Worm (Caenorhabditis elegans): ENCODE measurements around the gene rer-1.

rer-1 gene

DNA sequence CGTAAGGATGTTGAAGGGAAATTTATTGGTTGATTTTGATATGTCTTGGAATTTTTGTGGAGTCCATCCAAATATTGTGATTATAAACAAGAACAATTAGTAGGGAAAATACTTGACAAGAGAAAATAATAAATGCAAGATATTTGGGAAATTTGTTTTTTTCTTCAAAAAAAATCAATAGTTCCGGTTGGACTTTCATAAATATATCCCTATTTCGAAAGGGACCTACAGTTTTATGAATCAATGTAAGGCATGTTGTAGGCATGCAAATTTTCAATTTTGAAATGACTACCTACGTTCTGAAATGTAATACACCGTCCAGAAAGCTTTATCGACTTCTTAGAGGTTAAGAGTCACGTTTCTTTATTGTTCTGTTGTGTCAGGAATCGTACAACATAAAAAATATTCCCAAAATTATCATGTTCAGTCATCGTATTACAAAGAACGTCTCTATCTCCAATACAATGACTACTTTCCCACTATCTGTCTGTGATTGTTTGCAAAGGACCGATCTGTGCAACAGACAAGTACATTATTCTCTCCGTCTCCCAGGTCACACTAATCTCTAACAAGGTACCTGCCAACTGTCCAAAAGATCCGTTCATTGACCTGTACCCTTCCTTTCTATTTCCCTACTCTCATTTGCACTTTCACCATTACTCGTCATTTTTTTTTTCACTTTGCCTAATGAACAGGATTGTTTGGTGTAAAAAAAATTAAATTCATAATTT lies 21.2 kb upstream of the rer-1 start, which contains the start of gene F07H5.13:
F07H5.13 (plus strand) TSS at position 730 of the 731 bp plus-strand sequence.
- TF ChIP-seq hmg-4 (GFP tag; optimal IDR thresholded peaks at IDR 0.05), result peak; percentile 48
- no peak for TF ChIP-seq tbx-37 (GFP tag; conservative IDR thresholded peaks at IDR 0.05)
- TF ChIP-seq ets-7 (tag; optimal IDR thresholded peaks at IDR 0.05), result no peak
- TF ChIP-seq tra-4 (tag; optimal IDR thresholded peaks at IDR 0.05), result no peak
- TF ChIP-seq ceh-13 (GFP tag; optimal IDR thresholded peaks at IDR 0.05), result no peak
- no peak for TF ChIP-seq flt-1 (GFP tag; IDR thresholded peaks at IDR 0.05)
- no peak for TF ChIP-seq tbx-11 (GFP tag; IDR thresholded peaks at IDR 0.05)
- TF ChIP-seq ama-1 (optimal IDR thresholded peaks at IDR 0.05), result peak; percentile 50
- TF ChIP-seq ceh-36 (tag; optimal IDR thresholded peaks at IDR 0.05), result no peak
- TF ChIP-seq pes-1 (GFP tag; IDR thresholded peaks at IDR 0.05), result no peak
- peak; percentile 19 for TF ChIP-seq hnd-1 (tag; optimal IDR thresholded peaks at IDR 0.05)
- peak; percentile 31 for TF ChIP-seq aly-1 (tag; optimal IDR thresholded peaks at IDR 0.05)
- no peak for TF ChIP-seq scrt-1 (GFP tag; IDR thresholded peaks at IDR 0.05)
- TF ChIP-seq hmbx-1 (tag; optimal IDR thresholded peaks at IDR 0.05), result no peak
- peak; percentile 48 for TF ChIP-seq B0310.2 (tag; optimal IDR thresholded peaks at IDR 0.05)
- TF ChIP-seq F13C5.2 (tag; optimal IDR thresholded peaks at IDR 0.05), result no peak
- no peak; the same call in 1 of the 2 replicates for TF ChIP-seq sea-1 (GFP tag; conservative IDR thresholded peaks at IDR 0.05)

DNA sequence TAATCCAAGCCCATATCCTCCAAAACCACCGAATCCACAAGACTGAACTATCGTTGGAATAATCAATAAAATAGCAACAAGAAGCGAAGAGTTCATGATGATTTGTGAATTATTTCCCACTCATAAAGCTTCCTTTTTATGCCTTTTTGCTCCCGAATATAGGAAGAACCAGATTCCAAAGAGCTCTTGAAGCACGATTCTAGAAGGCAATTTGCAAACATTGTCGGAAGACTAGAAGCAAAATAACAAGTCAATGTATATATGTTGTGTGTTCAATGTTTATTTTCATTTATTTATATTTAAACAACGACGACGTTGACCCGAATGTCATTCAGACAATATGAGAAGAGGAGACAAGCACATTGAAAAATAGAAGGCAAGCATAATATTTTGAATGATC lies 18.5 kb upstream of the rer-1 start, which contains the start of gene idpa-2:
idpa-2 (minus strand) TSS at position 101 of the 400 bp plus-strand sequence.
- TF ChIP-seq tbx-37 (GFP tag; conservative IDR thresholded peaks at IDR 0.05), result no peak
- TF ChIP-seq hmg-4 (GFP tag; optimal IDR thresholded peaks at IDR 0.05), result no peak
- no peak for TF ChIP-seq hmbx-1 (tag; optimal IDR thresholded peaks at IDR 0.05)

DNA sequence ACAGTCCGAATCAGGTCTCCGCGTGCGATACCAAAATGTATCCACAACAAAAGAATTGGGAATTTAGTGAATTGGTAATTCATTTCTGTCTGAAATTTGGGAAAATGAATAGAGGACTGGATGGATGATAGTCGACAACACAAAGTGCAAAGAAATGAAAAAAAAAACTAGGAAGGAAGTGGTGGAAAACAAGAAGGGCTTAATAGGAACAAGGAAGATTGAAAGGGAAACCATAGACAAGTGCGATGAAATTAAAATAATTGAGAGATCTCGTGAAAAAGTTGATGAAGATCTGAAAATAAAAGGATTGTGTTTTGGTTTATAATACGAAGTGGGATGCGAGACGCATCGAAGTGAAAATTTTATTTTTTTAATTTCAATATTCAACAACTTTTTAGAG lies 17.1 kb upstream of the rer-1 start, which contains the start of gene F07H5.7:
F07H5.7 (minus strand) TSS at position 101 of the 400 bp plus-strand sequence.
- TF ChIP-seq pes-1 (GFP tag; IDR thresholded peaks at IDR 0.05) (no peak), ama-1 (optimal IDR thresholded peaks at IDR 0.05) (no peak), hmg-4 (GFP tag; optimal IDR thresholded peaks at IDR 0.05) (no peak), tbx-11 (GFP tag; IDR thresholded peaks at IDR 0.05) (no peak), tra-4 (tag; optimal IDR thresholded peaks at IDR 0.05) (no peak), ceh-36 (tag; optimal IDR thresholded peaks at IDR 0.05) (no peak), hnd-1 (tag; optimal IDR thresholded peaks at IDR 0.05) (no peak), ceh-13 (GFP tag; optimal IDR thresholded peaks at IDR 0.05) (no peak), tbx-37 (GFP tag; conservative IDR thresholded peaks at IDR 0.05) (no peak), hmbx-1 (tag; optimal IDR thresholded peaks at IDR 0.05) (no peak), sea-1 (GFP tag; conservative IDR thresholded peaks at IDR 0.05) (no peak), flt-1 (GFP tag; IDR thresholded peaks at IDR 0.05) (no peak), B0310.2 (tag; optimal IDR thresholded peaks at IDR 0.05) (no peak), aly-1 (tag; optimal IDR thresholded peaks at IDR 0.05) (no peak)

- no peak for TF ChIP-seq B0310.2 (tag; optimal IDR thresholded peaks at IDR 0.05)
- TF ChIP-seq ets-7 (tag; optimal IDR thresholded peaks at IDR 0.05), result no peak
These were observed 15.9 kb upstream of the rer-1 start for ce11 chrII:8795227-8795626.

- TF ChIP-seq B0310.2 (tag; optimal IDR thresholded peaks at IDR 0.05) (no peak), ceh-36 (tag; optimal IDR thresholded peaks at IDR 0.05) (no peak), F13C5.2 (tag; optimal IDR thresholded peaks at IDR 0.05) (no peak), aly-1 (tag; optimal IDR thresholded peaks at IDR 0.05) (no peak), ets-7 (tag; optimal IDR thresholded peaks at IDR 0.05) (no peak), tbx-11 (GFP tag; IDR thresholded peaks at IDR 0.05) (no peak), scrt-1 (GFP tag; IDR thresholded peaks at IDR 0.05) (no peak), tra-4 (tag; optimal IDR thresholded peaks at IDR 0.05) (no peak), hmg-4 (GFP tag; optimal IDR thresholded peaks at IDR 0.05) (no peak), pes-1 (GFP tag; IDR thresholded peaks at IDR 0.05) (no peak), ceh-13 (GFP tag; optimal IDR thresholded peaks at IDR 0.05) (no peak), hmbx-1 (tag; optimal IDR thresholded peaks at IDR 0.05) (no peak), sea-1 (GFP tag; conservative IDR thresholded peaks at IDR 0.05) (no peak), hnd-1 (tag; optimal IDR thresholded peaks at IDR 0.05) (no peak), flt-1 (GFP tag; IDR thresholded peaks at IDR 0.05) (no peak), tbx-37 (GFP tag; conservative IDR thresholded peaks at IDR 0.05) (no peak), ama-1 (optimal IDR thresholded peaks at IDR 0.05) (no peak)
These were observed 14.8 kb upstream of the rer-1 start for ce11 chrII:8796391-8796790.

ce11 chrII:8799725-8800124 lies 11.4 kb upstream of the rer-1 start:
- TF ChIP-seq F13C5.2 (tag; optimal IDR thresholded peaks at IDR 0.05) (no peak), B0310.2 (tag; optimal IDR thresholded peaks at IDR 0.05) (no peak), flt-1 (GFP tag; IDR thresholded peaks at IDR 0.05) (no peak), scrt-1 (GFP tag; IDR thresholded peaks at IDR 0.05) (no peak), sea-1 (GFP tag; conservative IDR thresholded peaks at IDR 0.05) (no peak), hmbx-1 (tag; optimal IDR thresholded peaks at IDR 0.05) (no peak), ceh-36 (tag; optimal IDR thresholded peaks at IDR 0.05) (no peak), ceh-13 (GFP tag; optimal IDR thresholded peaks at IDR 0.05) (no peak), ets-7 (tag; optimal IDR thresholded peaks at IDR 0.05) (no peak), aly-1 (tag; optimal IDR thresholded peaks at IDR 0.05) (no peak), ama-1 (optimal IDR thresholded peaks at IDR 0.05) (no peak), tbx-37 (GFP tag; conservative IDR thresholded peaks at IDR 0.05) (no peak)

DNA sequence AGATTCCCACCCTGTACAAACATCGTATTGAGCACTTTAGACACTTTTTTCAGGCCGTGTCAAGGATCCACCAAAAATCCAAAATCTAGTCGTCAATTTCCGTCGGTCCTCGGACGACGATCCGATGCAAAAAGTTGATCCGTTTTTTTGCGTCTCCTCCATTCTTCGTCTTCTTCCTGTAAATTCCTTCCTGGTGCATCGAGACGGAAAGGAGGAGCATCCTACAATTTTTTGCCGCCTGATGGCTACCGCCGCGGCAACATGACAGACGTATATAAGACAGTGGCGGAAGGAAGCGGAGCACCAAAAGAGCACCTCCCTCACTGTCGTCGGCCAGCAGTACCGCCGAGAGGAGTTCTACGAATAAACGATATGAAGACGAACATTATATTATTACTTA lies 10.3 kb upstream of the rer-1 start, which contains the start of gene appg-2:
appg-2 (plus strand) TSS at position 301 of the 400 bp plus-strand sequence.
- no peak for TF ChIP-seq flt-1 (GFP tag; IDR thresholded peaks at IDR 0.05)

- TF ChIP-seq scrt-1 (GFP tag; IDR thresholded peaks at IDR 0.05), result no peak
- TF ChIP-seq aly-1 (tag; optimal IDR thresholded peaks at IDR 0.05), result no peak
- no peak for TF ChIP-seq F13C5.2 (tag; optimal IDR thresholded peaks at IDR 0.05)
- no peak for TF ChIP-seq tbx-37 (GFP tag; conservative IDR thresholded peaks at IDR 0.05)
- TF ChIP-seq hmbx-1 (tag; optimal IDR thresholded peaks at IDR 0.05), result no peak
- TF ChIP-seq hmg-4 (GFP tag; optimal IDR thresholded peaks at IDR 0.05), result no peak
- TF ChIP-seq sea-1 (GFP tag; conservative IDR thresholded peaks at IDR 0.05), result no peak
- TF ChIP-seq ceh-13 (GFP tag; optimal IDR thresholded peaks at IDR 0.05), result no peak
- TF ChIP-seq ets-7 (tag; optimal IDR thresholded peaks at IDR 0.05), result no peak
- no peak for TF ChIP-seq ama-1 (optimal IDR thresholded peaks at IDR 0.05)
- TF ChIP-seq pes-1 (GFP tag; IDR thresholded peaks at IDR 0.05), result no peak
These were observed 4.2 kb upstream of the rer-1 start, which contains the start of gene pho-13 for ce11 chrII:8806921-8807320. pho-13 (minus strand) TSS chrII:8807021.

All from whole organism, early embryonic.